Worm (Caenorhabditis elegans) whole organism, late embryonic: ENCODE results near the gene nspc-18.

ENCODE experiments used
- Y22D7AL.16 ChIP-seq: sonication (generic microtip); optimal IDR thresholded peaks from 2 replicates; lab custom pipeline; 2016; ENCODE audit warnings: missing genetic modification characterization, missing compliant biosample characterization
- ahr-1 ChIP-seq: sonication (generic microtip); optimal IDR thresholded peaks from 2 replicates; lab custom pipeline; 2016; ENCODE audit warnings: missing genetic modification characterization, missing compliant biosample characterization
- ceh-18 ChIP-seq: sonication (generic microtip); optimal IDR thresholded peaks from 2 replicates; lab custom pipeline; 2016; ENCODE audit warnings: missing genetic modification characterization, missing compliant biosample characterization
- ceh-19 ChIP-seq: fragments of 200-800 bp; sonication (Bioruptor generic); optimal IDR thresholded peaks from 2 replicates; lab custom pipeline; 2018; ENCODE audit warnings: mild to moderate bottlenecking, missing genetic modification characterization, missing compliant biosample characterization
- ceh-2 ChIP-seq: sonication (generic microtip); optimal IDR thresholded peaks from 2 replicates; lab custom pipeline; 2016; ENCODE audit warnings: missing genotype, missing genetic modification characterization, missing compliant biosample characterization
- ceh-22 ChIP-seq: sonication (generic microtip); optimal IDR thresholded peaks from 2 replicates; lab custom pipeline; 2017; ENCODE audit warnings: missing biosample characterization, missing genetic modification characterization
- ceh-24 ChIP-seq: sonication (generic microtip); optimal IDR thresholded peaks from 2 replicates; lab custom pipeline; 2016; ENCODE audit warnings: mild to moderate bottlenecking, missing genetic modification characterization, missing compliant biosample characterization
- ceh-30 ChIP-seq: fragments of 150-350 bp; optimal IDR thresholded peaks from 2 replicates; lab custom pipeline; 2014; ENCODE audit warnings: missing biosample characterization, missing genetic modification characterization
- ceh-31 ChIP-seq: sonication (generic microtip); optimal IDR thresholded peaks from 2 replicates; lab custom pipeline; 2016; ENCODE audit warnings: missing genetic modification characterization, missing compliant biosample characterization
- ceh-34 ChIP-seq: sonication (generic microtip); optimal IDR thresholded peaks from 2 replicates; lab custom pipeline; 2016; ENCODE audit warnings: mild to moderate bottlenecking, missing genetic modification characterization, missing compliant biosample characterization
- ceh-45 ChIP-seq: fragments of 200-800 bp; sonication (Bioruptor generic); IDR thresholded peaks from 2 replicates; pipeline ENCODE4 v1.3.6; 2022; ENCODE audit warnings: missing genetic modification reagents, missing genetic modification characterization, missing compliant biosample characterization
- ceh-6 ChIP-seq: fragments of 200-800 bp; sonication (Bioruptor generic); optimal IDR thresholded peaks from 2 replicates; lab custom pipeline; 2018; ENCODE audit warnings: mild to moderate bottlenecking, missing genetic modification characterization, missing compliant biosample characterization
- ceh-9 ChIP-seq: sonication (generic microtip); optimal IDR thresholded peaks from 2 replicates; lab custom pipeline; 2016; ENCODE audit warnings: mild to moderate bottlenecking, missing genetic modification characterization, inconsistent platforms, missing compliant biosample characterization
- dve-1 ChIP-seq: sonication (generic microtip); optimal IDR thresholded peaks from 2 replicates; lab custom pipeline; 2017; ENCODE audit warnings: antibody characterized with exemption, mild to moderate bottlenecking, missing genetic modification characterization, missing compliant biosample characterization
- elt-2 ChIP-seq: sonication (generic microtip); optimal IDR thresholded peaks from 2 replicates; lab custom pipeline; 2016; ENCODE audit warnings: missing genetic modification reagents, missing genetic modification characterization, missing compliant biosample characterization
- elt-4 ChIP-seq: sonication (generic microtip); optimal IDR thresholded peaks from 2 replicates; lab custom pipeline; 2016; ENCODE audit warnings: missing genetic modification characterization, missing compliant biosample characterization
- ets-4 ChIP-seq: sonication (generic microtip); optimal IDR thresholded peaks from 2 replicates; lab custom pipeline; 2016; ENCODE audit warnings: missing genetic modification characterization, missing compliant biosample characterization
- fkh-10 ChIP-seq: fragments of 150-350 bp; optimal IDR thresholded peaks from 2 replicates; lab custom pipeline; 2014; ENCODE audit warnings: missing biosample characterization, missing genetic modification reagents, missing genetic modification characterization
- gmeb-2 ChIP-seq: sonication (generic microtip); optimal IDR thresholded peaks from 2 replicates; lab custom pipeline; 2016; ENCODE audit warnings: missing genetic modification characterization, inconsistent platforms, missing compliant biosample characterization
- hlh-13 ChIP-seq: fragments of 200-800 bp; sonication (Bioruptor generic); optimal IDR thresholded peaks from 2 replicates; lab custom pipeline; 2018; ENCODE audit warnings: mild to moderate bottlenecking, missing genetic modification characterization, missing compliant biosample characterization
- hlh-15 ChIP-seq: sonication (generic microtip); optimal IDR thresholded peaks from 2 replicates; lab custom pipeline; 2016; ENCODE audit warnings: missing genetic modification characterization, missing compliant biosample characterization
- hlh-30 ChIP-seq: sonication (generic microtip); optimal IDR thresholded peaks from 2 replicates; lab custom pipeline; 2017; ENCODE audit warnings: antibody characterized with exemption, missing genetic modification characterization, missing compliant biosample characterization; ENCODE audit not compliant: insufficient read depth
- hlh-8 ChIP-seq: sonication (generic microtip); optimal IDR thresholded peaks from 2 replicates; lab custom pipeline; 2016; ENCODE audit warnings: missing genotype, missing genetic modification characterization, missing compliant biosample characterization
- lim-6 ChIP-seq: sonication (generic microtip); optimal IDR thresholded peaks from 2 replicates; lab custom pipeline; 2016; ENCODE audit warnings: missing genetic modification characterization, missing compliant biosample characterization
- lin-11 ChIP-seq: fragments of 200-800 bp; sonication (Bioruptor generic); optimal IDR thresholded peaks from 2 replicates; lab custom pipeline; 2018; ENCODE audit warnings: mild to moderate bottlenecking, missing genetic modification characterization, missing compliant biosample characterization
- madf-2 ChIP-seq: sonication (generic microtip); optimal IDR thresholded peaks from 2 replicates; lab custom pipeline; 2017; ENCODE audit warnings: missing genetic modification characterization, missing compliant biosample characterization
- mec-3 ChIP-seq: sonication (generic microtip); optimal IDR thresholded peaks from 2 replicates; lab custom pipeline; 2016; ENCODE audit warnings: borderline replicate concordance, missing genetic modification characterization, missing compliant biosample characterization
- nfya-1 ChIP-seq: sonication (generic microtip); optimal IDR thresholded peaks from 2 replicates; lab custom pipeline; 2017; ENCODE audit warnings: missing genetic modification characterization, mild to moderate bottlenecking, missing compliant biosample characterization, antibody characterized with exemption, moderate library complexity
- nhr-11 ChIP-seq: fragments of 150-350 bp; optimal IDR thresholded peaks from 2 replicates; lab custom pipeline; 2014; ENCODE audit warnings: missing biosample characterization, missing genetic modification characterization
- npax-4 ChIP-seq: sonication (generic microtip); optimal IDR thresholded peaks from 2 replicates; lab custom pipeline; 2016; ENCODE audit warnings: missing genetic modification characterization, missing compliant biosample characterization
- odd-2 ChIP-seq: sonication (generic microtip); optimal IDR thresholded peaks from 2 replicates; lab custom pipeline; 2017; ENCODE audit warnings: antibody characterized with exemption, mild to moderate bottlenecking, missing genetic modification characterization, missing compliant biosample characterization
- pag-3 ChIP-seq: sonication (generic microtip); optimal IDR thresholded peaks from 2 replicates; lab custom pipeline; 2016; ENCODE audit warnings: missing compliant biosample characterization, missing genetic modification characterization, borderline replicate concordance
- pat-9 ChIP-seq: fragments of 200-800 bp; sonication (Bioruptor generic); optimal IDR thresholded peaks from 2 replicates; lab custom pipeline; 2018; ENCODE audit warnings: mild to moderate bottlenecking, missing genetic modification characterization, moderate library complexity, missing compliant biosample characterization
- pax-1 ChIP-seq: fragments of 150-350 bp; optimal IDR thresholded peaks from 2 replicates; lab custom pipeline; 2014; ENCODE audit warnings: missing biosample characterization, missing genetic modification characterization
- pha-4 ChIP-seq: fragments of 150-350 bp; optimal IDR thresholded peaks from 2 replicates; lab custom pipeline; 2018; ENCODE audit warnings: missing biosample characterization, missing genetic modification reagents, missing genetic modification characterization
- rnt-1 ChIP-seq: sonication (generic microtip); optimal IDR thresholded peaks from 2 replicates; lab custom pipeline; 2016; ENCODE audit warnings: missing genetic modification characterization, missing compliant biosample characterization
- sdc-2 ChIP-seq: sonication (generic microtip); optimal IDR thresholded peaks from 2 replicates; lab custom pipeline; 2016; ENCODE audit warnings: missing genotype, missing genetic modification characterization, missing compliant biosample characterization
- sox-4 ChIP-seq: sonication (generic microtip); optimal IDR thresholded peaks from 2 replicates; lab custom pipeline; 2017; ENCODE audit warnings: mild to moderate bottlenecking, missing genetic modification characterization, inconsistent platforms, missing compliant biosample characterization
- tbx-7 ChIP-seq: sonication (generic microtip); optimal IDR thresholded peaks from 2 replicates; lab custom pipeline; 2016; ENCODE audit warnings: missing genotype, missing genetic modification characterization, missing compliant biosample characterization
- unc-3 ChIP-seq, 2 experiments: fragments of 200-800 bp in 1 of 2; sonication (Bioruptor generic) in 1 of 2; sonication (generic microtip) in 1 of 2; conservative IDR thresholded peaks in 1 of 2; optimal IDR thresholded peaks in 1 of 2; 2 replicates each; pipeline versions ENCODE4 v1.3.6 to Lab custom; 2016 to 2022; ENCODE audit warnings: missing compliant biosample characterization in 2 of 2, missing genetic modification characterization in 2 of 2, missing genetic modification reagents in 1 of 2
- unc-42 ChIP-seq: sonication (generic microtip); optimal IDR thresholded peaks from 2 replicates; lab custom pipeline; 2016; ENCODE audit warnings: missing genotype, missing genetic modification characterization, missing compliant biosample characterization
- ztf-16 ChIP-seq: sonication (generic microtip); optimal IDR thresholded peaks from 2 replicates; lab custom pipeline; 2017; ENCODE audit warnings: missing genetic modification characterization, missing compliant biosample characterization

nspc-18 gene

ce11 chrX:14499830-14500409 lies 27.5 kb downstream of the nspc-18 start:
- TF ChIP-seq ztf-16 (tag; lab: Kevin White, UChicago) (no peak), ceh-19 (GFP tag; lab: Kevin White, UChicago) (no peak), unc-42 (no peak), pat-9 (tag; lab: Kevin White, UChicago) (no peak), mec-3 (tag; lab: Kevin White, UChicago) (no peak)
- TF ChIP-seq, all 69 proteins: peak for 0

ce11 chrX:14496545-14496944 lies 30.9 kb downstream of the nspc-18 start:
- TF ChIP-seq lim-6 (tag; lab: Kevin White, UChicago) (no peak), elt-2 (peak; percentile 1)

- TF ChIP-seq ceh-19 (GFP tag; lab: Kevin White, UChicago) (no peak), sox-4 (no peak), npax-4 (no peak), ztf-16 (tag; lab: Kevin White, UChicago) (no peak), dve-1 (tag; lab: Kevin White, UChicago) (no peak), nfya-1 (tag; lab: Kevin White, UChicago) (no peak), lin-11 (tag; lab: Kevin White, UChicago) (no peak), ceh-22 (tag; lab: Kevin White, UChicago) (no peak), fkh-10 (no peak), unc-3 (GFP tag; conservative IDR thresholded peaks at IDR 0.05; lab: Robert Waterston, UW) (no peak), unc-3 (tag; optimal IDR thresholded peaks at IDR 0.05; lab: Kevin White, UChicago) (no peak), ceh-45 (GFP tag; lab: Robert Waterston, UW) (no peak), hlh-15 (tag; lab: Kevin White, UChicago) (no peak), hlh-8 (tag; lab: Kevin White, UChicago) (no peak), mec-3 (tag; lab: Kevin White, UChicago) (no peak), odd-2 (tag; lab: Kevin White, UChicago) (no peak)
Measured at ce11 chrX:14495785-14496184, 31.7 kb downstream of the nspc-18 start, which contains the start of gene ztf-14. TSS of gene ztf-14 (plus strand) at chrX:14496085.

ce11 chrX:14495075-14495474 lies 32.4 kb downstream of the nspc-18 start:
- TF ChIP-seq pax-1 (no peak), ceh-18 (tag; lab: Kevin White, UChicago) (no peak), odd-2 (tag; lab: Kevin White, UChicago) (no peak), Y22D7AL.16 (tag; lab: Kevin White, UChicago) (no peak), unc-42 (no peak), ahr-1 (no peak), ceh-34 (no peak), tbx-7 (tag; lab: Kevin White, UChicago) (no peak), elt-4 (tag; lab: Kevin White, UChicago) (no peak), ztf-16 (tag; lab: Kevin White, UChicago) (no peak), elt-2 (no peak), nhr-11 (tag; lab: Kevin White, UChicago) (no peak), ceh-24 (tag; lab: Kevin White, UChicago) (no peak), hlh-13 (GFP tag; lab: Kevin White, UChicago) (no peak), ceh-30 (tag; lab: Kevin White, UChicago) (no peak), ceh-6 (GFP tag; lab: Kevin White, UChicago) (no peak), sdc-2 (tag; lab: Kevin White, UChicago) (no peak), sox-4 (no peak)

- TF ChIP-seq hlh-30: no peak
- no peak for TF ChIP-seq gmeb-2 (tag; lab: Kevin White, UChicago)
- no peak for TF ChIP-seq elt-2
- TF ChIP-seq ceh-9 (tag; lab: Kevin White, UChicago): no peak
- no peak for TF ChIP-seq dve-1 (tag; lab: Kevin White, UChicago)
- TF ChIP-seq ceh-6 (GFP tag; lab: Kevin White, UChicago): no peak
- TF ChIP-seq madf-2: no peak
- no peak for TF ChIP-seq ceh-2 (tag; lab: Kevin White, UChicago)
- TF ChIP-seq pag-3 (tag; lab: Kevin White, UChicago): no peak
- TF ChIP-seq ahr-1: no peak
- TF ChIP-seq ceh-30 (tag; lab: Kevin White, UChicago): no peak
- no peak for TF ChIP-seq ceh-31 (tag; lab: Kevin White, UChicago)
- TF ChIP-seq unc-42: no peak
- TF ChIP-seq tbx-7 (tag; lab: Kevin White, UChicago): no peak
- TF ChIP-seq pax-1: no peak
- no peak for TF ChIP-seq pha-4 (tag; lab: Kevin White, UChicago)
- TF ChIP-seq ets-4 (tag; lab: Kevin White, UChicago): no peak
- no peak for TF ChIP-seq rnt-1 (tag; lab: Kevin White, UChicago)
- TF ChIP-seq, all 69 proteins: peak for 0
Measured at ce11 chrX:14492441-14492840, 35.0 kb downstream of the nspc-18 start.
